Worm (Caenorhabditis elegans): ENCODE measurements around the gene ostf-4.

DNA sequence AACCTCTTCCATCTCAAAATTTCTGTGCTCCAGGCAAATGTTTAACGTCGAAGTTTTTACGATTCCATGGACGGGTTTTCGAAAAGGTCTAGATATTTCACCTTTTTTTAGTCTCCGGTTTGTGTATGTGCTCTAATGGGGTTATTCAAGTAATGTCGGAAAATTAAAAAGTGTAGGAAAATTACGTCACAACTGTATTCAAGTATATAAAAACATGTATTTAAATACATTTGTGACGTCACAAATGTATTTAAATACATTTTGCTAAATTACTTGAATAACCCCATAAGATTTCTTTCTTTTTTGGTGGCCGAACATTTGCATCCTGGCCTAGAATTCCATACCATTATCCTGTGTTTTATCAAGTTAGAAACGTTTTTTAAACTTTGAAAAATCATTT is 43.1 kb upstream of the ostf-4 start:
- TF ChIP-seq W03F9.2 (tag; optimal IDR thresholded peaks at IDR 0.05) (no peak), dao-5 (tag; optimal IDR thresholded peaks at IDR 0.05) (no peak)
